Fruit fly (Drosophila melanogaster) whole organism, prepupa: Measurements from ENCODE around the gene CG11368.

Experiments
- CG10631 ChIP-seq: fragments of 200-800 bp; sonication (Bioruptor generic); optimal IDR thresholded peaks from 2 replicates; lab custom pipeline; 2016; ENCODE audit warnings: missing biosample characterization, missing genetic modification characterization
- CG11902 ChIP-seq: fragments of 200-800 bp; sonication (Bioruptor generic); optimal IDR thresholded peaks from 3 replicates; lab custom pipeline; 2016; ENCODE audit warnings: missing biosample characterization, missing genetic modification characterization
- CG1621 ChIP-seq: fragments of 200-800 bp; sonication (Bioruptor generic); optimal IDR thresholded peaks from 3 replicates; lab custom pipeline; 2018; ENCODE audit warnings: missing biosample characterization, mild to moderate bottlenecking, missing genetic modification characterization
- CG16779 ChIP-seq: fragments of 200-800 bp; sonication (Bioruptor generic); optimal IDR thresholded peaks from 3 replicates; lab custom pipeline; 2017; ENCODE audit warnings: missing biosample characterization, mild to moderate bottlenecking, missing genetic modification characterization
- CG34406 ChIP-seq: fragments of 200-800 bp; sonication (Bioruptor generic); optimal IDR thresholded peaks from 3 replicates; lab custom pipeline; 2016; ENCODE audit warnings: missing biosample characterization, missing genetic modification characterization
- CG4318 ChIP-seq: fragments of 200-800 bp; sonication (Bioruptor generic); optimal IDR thresholded peaks from 3 replicates; lab custom pipeline; 2017; ENCODE audit warnings: missing biosample characterization, mild to moderate bottlenecking, missing genetic modification characterization
- CG6276 ChIP-seq: fragments of 200-800 bp; sonication (Bioruptor generic); optimal IDR thresholded peaks from 2 replicates; lab custom pipeline; 2017; ENCODE audit warnings: missing biosample characterization, mild to moderate bottlenecking, missing genetic modification characterization
- CG6792 ChIP-seq: fragments of 200-800 bp; sonication (Bioruptor generic); optimal IDR thresholded peaks from 3 replicates; lab custom pipeline; 2016; ENCODE audit warnings: missing biosample characterization, missing genetic modification characterization
- CG6854 ChIP-seq: fragments of 200-800 bp; sonication (Bioruptor generic); optimal IDR thresholded peaks from 2 replicates; lab custom pipeline; 2017; ENCODE audit warnings: missing biosample characterization, mild to moderate bottlenecking, missing genetic modification characterization
- CG7368 ChIP-seq: fragments of 200-800 bp; sonication (Bioruptor generic); optimal IDR thresholded peaks from 3 replicates; lab custom pipeline; 2016; ENCODE audit warnings: missing biosample characterization, missing genetic modification characterization
- CG8319 ChIP-seq: fragments of 200-800 bp; sonication (Bioruptor generic); optimal IDR thresholded peaks from 3 replicates; lab custom pipeline; 2016; ENCODE audit warnings: missing biosample characterization, missing genetic modification characterization
- CG9139 ChIP-seq: fragments of 200-800 bp; sonication (Bioruptor generic); optimal IDR thresholded peaks from 3 replicates; lab custom pipeline; 2017; ENCODE audit warnings: missing biosample characterization, mild to moderate bottlenecking, missing genetic modification characterization
- Eip75B ChIP-seq: fragments of 200-800 bp; sonication (Bioruptor generic); optimal IDR thresholded peaks from 3 replicates; lab custom pipeline; 2016; ENCODE audit warnings: missing biosample characterization, missing genetic modification characterization
- Eip78C ChIP-seq: fragments of 200-800 bp; sonication (Bioruptor generic); peaks from one replicate; lab custom pipeline; 2016; ENCODE audit warnings: missing biosample characterization, missing genetic modification characterization
- Eip93F ChIP-seq: fragments of 200-800 bp; sonication (Bioruptor generic); optimal IDR thresholded peaks from 2 replicates; lab custom pipeline; 2016; ENCODE audit warnings: missing biosample characterization, mild to moderate bottlenecking, missing genetic modification characterization
- Gug ChIP-seq: fragments of 200-800 bp; sonication (Bioruptor generic); IDR thresholded peaks from 2 replicates; pipeline ENCODE4 v1.3.6; 2022; ENCODE audit warnings: missing biosample characterization, missing genetic modification characterization
- Lpt ChIP-seq: fragments of 200-800 bp; sonication (Bioruptor generic); optimal IDR thresholded peaks from 3 replicates; lab custom pipeline; 2016; ENCODE audit warnings: missing biosample characterization, missing genetic modification characterization
- OdsH ChIP-seq: fragments of 200-800 bp; sonication (Bioruptor generic); optimal IDR thresholded peaks from 3 replicates; lab custom pipeline; 2016; ENCODE audit warnings: missing biosample characterization, missing genetic modification characterization
- Sox15 ChIP-seq: fragments of 200-800 bp; sonication (Bioruptor generic); optimal IDR thresholded peaks from 3 replicates; lab custom pipeline; 2016; ENCODE audit warnings: missing biosample characterization, missing genetic modification characterization
- acj6 ChIP-seq: fragments of 200-800 bp; sonication (Bioruptor generic); optimal IDR thresholded peaks from 3 replicates; lab custom pipeline; 2016; ENCODE audit warnings: missing biosample characterization, missing genetic modification characterization
- cyc ChIP-seq: fragments of 200-800 bp; sonication (Bioruptor generic); optimal IDR thresholded peaks from 3 replicates; lab custom pipeline; 2016; ENCODE audit warnings: missing biosample characterization, missing genetic modification characterization
- dac ChIP-seq: fragments of 200-800 bp; sonication (Bioruptor generic); optimal IDR thresholded peaks from 2 replicates; lab custom pipeline; 2017; ENCODE audit warnings: missing biosample characterization, mild to moderate bottlenecking, missing genetic modification characterization
- eg ChIP-seq: fragments of 200-800 bp; sonication (Bioruptor generic); IDR thresholded peaks from 3 replicates; pipeline ENCODE4 v1.3.6; 2022; ENCODE audit warnings: missing biosample characterization, missing genetic modification characterization
- fd59A ChIP-seq: fragments of 200-800 bp; sonication (Bioruptor generic); optimal IDR thresholded peaks from 2 replicates; lab custom pipeline; 2017; ENCODE audit warnings: missing biosample characterization, mild to moderate bottlenecking, missing genetic modification characterization, missing genetic modification reagents
- fkh ChIP-seq: fragments of 200-800 bp; sonication (Bioruptor generic); optimal IDR thresholded peaks from 3 replicates; lab custom pipeline; 2017; ENCODE audit warnings: missing biosample characterization, mild to moderate bottlenecking, missing genetic modification characterization, moderate library complexity
- lz ChIP-seq: fragments of 200-800 bp; sonication (Bioruptor generic); optimal IDR thresholded peaks from 3 replicates; lab custom pipeline; 2016; ENCODE audit warnings: missing biosample characterization, missing genetic modification characterization
- salr ChIP-seq, 2 experiments: fragments of 200-800 bp; sonication (Bioruptor generic); optimal IDR thresholded peaks; 3 replicates each; lab custom pipeline; 2016 to 2018; ENCODE audit warnings: missing biosample characterization in 2 of 2, missing genetic modification characterization in 2 of 2, mild to moderate bottlenecking in 1 of 2
- ss ChIP-seq, 2 experiments: fragments of 200-800 bp; sonication (Bioruptor generic); optimal IDR thresholded peaks; 2 replicates in 1 of 2; 3 replicates in 1 of 2; lab custom pipeline; 2017 to 2018; ENCODE audit warnings: mild to moderate bottlenecking in 2 of 2, missing biosample characterization in 2 of 2, missing genetic modification characterization in 2 of 2, moderate library complexity in 1 of 2
- topi ChIP-seq: fragments of 200-800 bp; sonication (Bioruptor generic); optimal IDR thresholded peaks from 3 replicates; lab custom pipeline; 2016; ENCODE audit warnings: missing biosample characterization, missing genetic modification characterization

The CG11368 gene

dm6 chrX:7424742-7425141, 27.3 kb upstream of the CG11368 start, which contains the start of gene CG15036:
Gene CG15036, minus strand, starts transcription at chrX:7424842.
- TF ChIP-seq CG10631 (GFP tag; lab: Kevin White, UChicago) (no peak), Eip93F (GFP tag; lab: Kevin White, UChicago) (no peak), dac (no peak)

DNA sequence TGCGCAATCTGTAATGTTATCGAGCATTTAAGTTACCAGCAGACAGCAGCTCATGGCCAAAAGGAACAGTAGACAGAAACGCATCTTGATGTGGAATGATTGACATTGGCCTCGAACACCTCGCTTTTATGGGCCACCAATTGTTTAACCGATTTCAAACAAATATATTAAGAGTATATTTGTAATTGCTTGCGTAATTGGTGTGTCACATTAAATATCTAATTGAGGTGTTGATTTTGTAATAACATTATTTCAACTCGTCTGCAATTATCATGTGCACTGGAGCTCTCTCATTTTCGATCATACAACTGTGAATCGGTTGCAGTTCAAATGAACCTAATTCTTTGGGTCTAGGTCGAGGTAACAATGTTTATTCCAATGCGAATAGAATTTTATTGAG, 26.4 kb upstream of the CG11368 start, which contains the start of gene CG32726:
CG32726 (minus strand) TSS at position 101 of the 400 bp plus-strand sequence.
- TF ChIP-seq CG7368, result no peak
- TF ChIP-seq Gug (GFP tag; lab: Robert Waterston, UW), result no peak
- no peak for TF ChIP-seq CG34406
- no peak for TF ChIP-seq CG6792 (GFP tag; lab: Kevin White, UChicago)

DNA sequence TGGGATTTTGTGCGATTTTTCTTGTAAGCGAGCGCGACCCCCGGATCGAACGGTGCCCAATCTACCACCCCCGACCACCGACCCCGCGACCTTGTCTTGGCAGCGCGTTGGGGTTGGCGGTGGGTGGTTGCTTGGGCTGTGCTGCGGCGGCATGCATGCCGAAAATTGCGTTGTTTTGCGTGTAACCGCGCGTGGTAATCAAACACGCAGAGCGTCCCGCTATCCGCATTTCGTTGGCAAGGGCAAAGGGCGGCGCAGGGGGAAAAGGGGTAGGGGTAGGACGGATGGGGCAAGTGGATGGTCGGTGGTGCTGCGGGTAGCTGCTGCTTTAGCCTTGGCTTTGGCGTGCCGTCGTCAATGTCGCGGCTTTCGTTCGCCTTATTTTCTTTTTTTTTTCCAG, 19.6 kb upstream of the CG11368 start:
- no peak for TF ChIP-seq OdsH (GFP tag; lab: Kevin White, UChicago)
- TF ChIP-seq Eip75B (GFP tag; lab: Kevin White, UChicago), result no peak
- TF ChIP-seq, all 60 proteins: peak for 0

- TF ChIP-seq CG6276 (GFP tag; lab: Kevin White, UChicago), result peak; percentile 3
- TF ChIP-seq Eip78C (GFP tag; lab: Kevin White, UChicago), result no peak
These were observed 7.0 kb upstream of the CG11368 start for dm6 chrX:7445023-7445422.

DNA sequence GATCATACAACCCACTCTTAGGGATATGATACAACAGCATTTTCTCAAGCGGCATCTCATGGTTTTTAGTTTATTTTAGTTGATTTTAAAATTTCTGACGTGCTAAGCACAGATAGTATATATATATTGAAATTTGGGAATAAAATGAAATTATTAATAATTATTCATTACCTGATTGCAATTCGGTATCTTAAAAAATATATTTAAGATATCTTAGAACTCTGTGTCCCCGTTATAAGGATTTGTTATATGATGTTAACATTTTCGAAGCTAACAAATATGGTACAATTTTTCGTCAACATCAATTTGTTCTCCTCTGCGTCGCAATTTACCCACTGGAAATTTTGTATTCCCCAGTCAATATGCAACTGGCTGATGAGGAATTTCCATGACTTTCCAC, 1.2 kb downstream of the CG11368 start, which contains the start of gene CG43198:
CG43198 (minus strand) TSS at position 101 of the 400 bp plus-strand sequence.
- TF ChIP-seq Eip75B (GFP tag; lab: Kevin White, UChicago) (no peak), CG34406 (no peak), fd59A (GFP tag; lab: Kevin White, UChicago) (no peak), CG1621 (tag; lab: Kevin White, UChicago) (no peak), CG9139 (GFP tag; lab: Kevin White, UChicago) (no peak), eg (GFP tag; lab: Robert Waterston, UW) (no peak), Lpt (GFP tag; lab: Kevin White, UChicago) (no peak), ss (GFP tag; optimal IDR thresholded peaks at IDR 0.05; lab: Kevin White, UChicago) (no peak), CG16779 (tag; lab: Kevin White, UChicago) (no peak), CG11902 (GFP tag; lab: Kevin White, UChicago) (no peak), CG6276 (GFP tag; lab: Kevin White, UChicago) (no peak), fkh (GFP tag; lab: Kevin White, UChicago) (no peak), CG4318 (GFP tag; lab: Kevin White, UChicago) (no peak), CG6854 (GFP tag; lab: Kevin White, UChicago) (no peak), topi (GFP tag; lab: Kevin White, UChicago) (no peak), Sox15 (GFP tag; lab: Kevin White, UChicago) (no peak)

- TF ChIP-seq Eip78C (GFP tag; lab: Kevin White, UChicago) (no peak), cyc (GFP tag; lab: Kevin White, UChicago) (no peak), OdsH (GFP tag; lab: Kevin White, UChicago) (no peak), CG11902 (GFP tag; lab: Kevin White, UChicago) (no peak), CG10631 (GFP tag; lab: Kevin White, UChicago) (no peak), lz (GFP tag; lab: Kevin White, UChicago) (no peak), CG16779 (tag; lab: Kevin White, UChicago) (no peak), acj6 (GFP tag; lab: Kevin White, UChicago) (no peak), CG8319 (GFP tag; lab: Kevin White, UChicago) (no peak), CG6854 (GFP tag; lab: Kevin White, UChicago) (no peak), salr (GFP tag; optimal IDR thresholded peaks at IDR 0.05; lab: Kevin White, UChicago) (no peak)
These were observed 10.1 kb downstream of the CG11368 start for dm6 chrX:7462089-7462488.
